Worm (Caenorhabditis elegans): ENCODE results near the gene F59A1.6.

- TF ChIP-seq ceh-36 (tag; optimal IDR thresholded peaks at IDR 0.05), result no peak
- TF ChIP-seq tra-4 (tag; optimal IDR thresholded peaks at IDR 0.05), result no peak
- no peak for TF ChIP-seq pes-1 (GFP tag; IDR thresholded peaks at IDR 0.05)
- TF ChIP-seq ama-1 (optimal IDR thresholded peaks at IDR 0.05), result no peak
- TF ChIP-seq ceh-13 (GFP tag; optimal IDR thresholded peaks at IDR 0.05), result no peak
- TF ChIP-seq flt-1 (GFP tag; IDR thresholded peaks at IDR 0.05), result no peak
- no peak for TF ChIP-seq scrt-1 (GFP tag; IDR thresholded peaks at IDR 0.05)
- TF ChIP-seq B0310.2 (tag; optimal IDR thresholded peaks at IDR 0.05), result no peak
- TF ChIP-seq hmbx-1 (tag; optimal IDR thresholded peaks at IDR 0.05), result no peak
- no peak for TF ChIP-seq hmg-4 (GFP tag; optimal IDR thresholded peaks at IDR 0.05)
- TF ChIP-seq ets-7 (tag; optimal IDR thresholded peaks at IDR 0.05), result no peak
Observed at ce11 chrV:17650427-17650826, 34.5 kb upstream of the F59A1.6 start, which contains the start of gene fbxa-192.
